Fruit fly (Drosophila melanogaster) whole organism, adult: Measurements from ENCODE around the gene Bug22.

Experiments
- CG11617 ChIP-seq: fragments of 200-800 bp; sonication (Bioruptor generic); optimal IDR thresholded peaks from 2 replicates; lab custom pipeline; 2017; ENCODE audit warnings: mild to moderate bottlenecking, missing biosample characterization, missing genetic modification reagents, missing genetic modification characterization
- CG12768 ChIP-seq: fragments of 200-800 bp; sonication (Bioruptor generic); optimal IDR thresholded peaks from 2 replicates; lab custom pipeline; 2017; ENCODE audit warnings: missing biosample characterization, missing genetic modification characterization, mild to moderate bottlenecking, moderate library complexity, missing genetic modification reagents
- CG14711 ChIP-seq: fragments of 200-800 bp; sonication (Bioruptor generic); optimal IDR thresholded peaks from 2 replicates; lab custom pipeline; 2018; ENCODE audit warnings: missing biosample characterization, mild to moderate bottlenecking, missing genetic modification characterization, moderate library complexity
- CG1620 ChIP-seq: fragments of 200-800 bp; sonication (Bioruptor generic); optimal IDR thresholded peaks from 2 replicates; lab custom pipeline; 2016; ENCODE audit warnings: missing biosample characterization, missing genetic modification characterization
- CG33017 ChIP-seq: fragments of 200-800 bp; sonication (Bioruptor generic); optimal IDR thresholded peaks from 2 replicates; lab custom pipeline; 2018; ENCODE audit warnings: missing biosample characterization, mild to moderate bottlenecking, missing genetic modification characterization, moderate library complexity
- CG5204 ChIP-seq: fragments of 200-800 bp; sonication (Bioruptor generic); optimal IDR thresholded peaks from 2 replicates; lab custom pipeline; 2016; ENCODE audit warnings: missing biosample characterization, missing genetic modification characterization
- CG7045 ChIP-seq: fragments of 200-800 bp; sonication (Bioruptor generic); optimal IDR thresholded peaks from 2 replicates; lab custom pipeline; 2017; ENCODE audit warnings: missing biosample characterization, mild to moderate bottlenecking, missing genetic modification characterization
- CG7101 ChIP-seq: fragments of 200-800 bp; sonication (Bioruptor generic); optimal IDR thresholded peaks from 2 replicates; lab custom pipeline; 2018; ENCODE audit warnings: missing biosample characterization, mild to moderate bottlenecking, missing genetic modification characterization, moderate library complexity
- Clk ChIP-seq: fragments of 200-800 bp; sonication (Bioruptor generic); optimal IDR thresholded peaks from 2 replicates; lab custom pipeline; 2017; ENCODE audit warnings: missing biosample characterization, missing genetic modification characterization
- Crg-1 ChIP-seq: fragments of 200-800 bp; sonication (Bioruptor generic); optimal IDR thresholded peaks from 2 replicates; lab custom pipeline; 2016; ENCODE audit warnings: missing biosample characterization, missing genetic modification characterization
- Hr96 ChIP-seq: fragments of 200-800 bp; sonication (Bioruptor generic); optimal IDR thresholded peaks from 2 replicates; lab custom pipeline; 2016; ENCODE audit warnings: missing biosample characterization, missing genetic modification characterization
- Mnt ChIP-seq: fragments of 200-800 bp; sonication (Bioruptor generic); optimal IDR thresholded peaks from 2 replicates; lab custom pipeline; 2016; ENCODE audit warnings: missing biosample characterization, mild to moderate bottlenecking, missing genetic modification characterization
- bab1 ChIP-seq: fragments of 200-800 bp; sonication (Bioruptor generic); optimal IDR thresholded peaks from 3 replicates; lab custom pipeline; 2019; ENCODE audit warnings: missing biosample characterization, mild to moderate bottlenecking, missing genetic modification characterization, moderate library complexity
- cic ChIP-seq: fragments of 200-800 bp; sonication (Bioruptor generic); optimal IDR thresholded peaks from 2 replicates; lab custom pipeline; 2017; ENCODE audit warnings: missing biosample characterization, mild to moderate bottlenecking, missing genetic modification characterization, moderate library complexity
- cnc ChIP-seq, 2 experiments: fragments of >200 bp; optimal IDR thresholded peaks; 2 replicates each; lab custom pipeline; 2017
- kay ChIP-seq: fragments of 200-800 bp; sonication (Bioruptor generic); peaks from one replicate; lab custom pipeline; 2016; ENCODE audit warnings: missing biosample characterization, missing genetic modification characterization, borderline replicate concordance
- ovo ChIP-seq: fragments of 200-800 bp; sonication (Bioruptor generic); optimal IDR thresholded peaks from 2 replicates; lab custom pipeline; 2016; ENCODE audit warnings: missing biosample characterization, missing genetic modification characterization
- pad ChIP-seq: fragments of 200-800 bp; sonication (Bioruptor generic); optimal IDR thresholded peaks from 3 replicates; lab custom pipeline; 2017; ENCODE audit warnings: missing biosample characterization, missing genetic modification characterization, mild to moderate bottlenecking, moderate library complexity, missing genetic modification reagents
- tj ChIP-seq: fragments of 200-800 bp; sonication (Bioruptor generic); optimal IDR thresholded peaks from 3 replicates; lab custom pipeline; 2017; ENCODE audit warnings: missing biosample characterization, mild to moderate bottlenecking, missing genetic modification characterization, moderate library complexity
- toe ChIP-seq: fragments of 200-800 bp; sonication (Bioruptor generic); optimal IDR thresholded peaks from 2 replicates; lab custom pipeline; 2016; ENCODE audit warnings: missing biosample characterization, missing genetic modification characterization

Gene Bug22

dm6 chr2L:10472257-10472656 is 41.5 kb upstream of the Bug22 start:
- TF ChIP-seq CG5204 (GFP tag; lab: Kevin White, UChicago) (no peak), CG7101 (tag; lab: Kevin White, UChicago) (no peak), toe (GFP tag; lab: Kevin White, UChicago) (no peak), kay (GFP tag; lab: Kevin White, UChicago) (peak; percentile 67), CG1620 (GFP tag; lab: Kevin White, UChicago) (no peak), cnc (optimal IDR thresholded peaks at IDR 0.05; lab: Kevin White, UChicago) (no peak), pad (GFP tag; lab: Kevin White, UChicago) (no peak), CG12768 (no peak), tj (GFP tag; lab: Kevin White, UChicago) (no peak)

DNA sequence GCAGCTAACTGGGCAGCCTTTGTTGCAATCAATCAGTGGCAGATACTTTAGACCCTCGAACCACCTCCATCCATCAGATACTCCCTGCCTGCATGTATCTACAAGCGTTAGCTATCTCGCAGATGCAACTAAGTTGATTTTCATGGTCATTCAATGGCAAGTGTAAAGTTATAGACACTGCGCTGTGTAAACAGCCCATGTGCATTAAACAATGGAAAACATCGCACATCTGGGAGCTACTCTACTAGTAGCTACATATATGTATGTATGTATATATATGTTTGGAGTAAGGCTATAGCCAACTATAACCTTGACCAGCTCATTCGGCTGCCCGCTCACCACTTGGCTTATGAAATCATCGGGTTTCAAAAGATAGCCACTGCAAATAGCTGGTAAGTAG is 39.5 kb upstream of the Bug22 start:
- TF ChIP-seq Clk (GFP tag; lab: Kevin White, UChicago) (no peak), CG7101 (tag; lab: Kevin White, UChicago) (no peak), cic (no peak), CG12768 (no peak), Crg-1 (no peak), cnc (optimal IDR thresholded peaks at IDR 0.05; lab: Kevin White, UChicago) (no peak), CG33017 (tag; lab: Kevin White, UChicago) (no peak), bab1 (GFP tag; lab: Kevin White, UChicago) (no peak), CG7045 (GFP tag; lab: Kevin White, UChicago) (no peak), Hr96 (GFP tag; lab: Kevin White, UChicago) (no peak), pad (GFP tag; lab: Kevin White, UChicago) (no peak)

DNA sequence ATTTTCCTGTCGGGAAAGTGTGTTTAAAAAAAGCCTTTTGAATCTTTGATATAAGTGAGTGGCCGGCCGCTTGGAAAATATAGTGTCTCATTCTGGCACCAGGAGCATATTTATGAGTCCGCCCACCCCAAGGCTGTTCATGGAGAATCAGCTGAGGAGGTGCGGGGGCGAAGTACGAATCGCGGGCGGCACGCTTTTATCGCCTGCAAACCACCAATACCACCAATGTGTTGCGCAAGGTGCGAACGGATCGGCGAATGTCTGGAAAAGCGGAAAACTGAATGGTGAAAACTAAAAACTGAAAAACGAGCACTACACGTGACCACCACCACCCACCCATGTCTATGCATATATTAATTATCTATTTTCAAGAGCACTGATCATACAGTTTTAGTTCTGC is 38.3 kb upstream of the Bug22 start:
- TF ChIP-seq CG33017 (tag; lab: Kevin White, UChicago) (no peak), CG11617 (no peak), CG1620 (GFP tag; lab: Kevin White, UChicago) (no peak), cic (no peak), ovo (GFP tag; lab: Kevin White, UChicago) (no peak)

DNA sequence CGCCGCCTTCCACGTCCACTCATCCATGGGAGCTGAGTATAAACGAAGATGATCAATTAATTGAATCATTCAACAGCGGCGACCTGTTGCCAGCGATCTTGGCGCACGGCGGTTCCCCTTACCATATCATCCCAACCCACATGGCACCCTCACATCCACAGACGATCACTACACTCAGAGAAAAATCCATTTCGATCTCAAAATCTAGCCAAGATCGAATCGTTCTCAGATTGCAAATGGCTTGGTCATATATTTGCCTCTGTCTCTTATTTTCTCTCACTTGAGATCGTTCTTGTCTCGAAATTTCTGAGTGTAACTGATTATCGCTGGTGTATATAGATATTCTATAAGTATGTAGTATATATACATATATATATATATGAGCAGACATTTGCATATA is 37.7 kb upstream of the Bug22 start:
- TF ChIP-seq Hr96 (GFP tag; lab: Kevin White, UChicago) = no peak
- no peak for TF ChIP-seq CG12768
- no peak for TF ChIP-seq CG5204 (GFP tag; lab: Kevin White, UChicago)
- peak; percentile 15 for TF ChIP-seq CG7045 (GFP tag; lab: Kevin White, UChicago)
- TF ChIP-seq Mnt (GFP tag; lab: Kevin White, UChicago) = no peak
- TF ChIP-seq pad (GFP tag; lab: Kevin White, UChicago) = no peak
- peak; percentile 11 for TF ChIP-seq kay (GFP tag; lab: Kevin White, UChicago)
- no peak for TF ChIP-seq ovo (GFP tag; lab: Kevin White, UChicago)

DNA sequence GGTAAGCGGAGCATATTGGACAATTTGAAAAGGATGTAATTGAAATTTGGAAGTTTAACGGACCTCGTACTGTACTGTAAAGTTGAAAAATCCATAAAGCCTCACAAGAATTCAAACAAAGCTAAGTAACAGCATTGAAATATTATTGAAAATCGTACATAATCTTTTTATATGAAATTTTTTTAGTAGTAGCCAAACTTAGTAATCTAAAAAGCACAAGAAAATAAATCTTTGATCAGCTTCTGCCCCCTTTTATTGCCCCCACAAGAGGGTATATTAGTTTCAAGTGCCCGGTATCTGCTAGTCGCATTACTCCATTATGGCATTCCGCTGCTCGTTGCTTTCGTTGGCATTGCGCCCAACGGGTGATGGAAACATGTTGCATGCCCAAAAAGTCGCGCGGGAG is 36.1 kb upstream of the Bug22 start:
- no peak for TF ChIP-seq CG14711 (tag; lab: Kevin White, UChicago)
- TF ChIP-seq ovo (GFP tag; lab: Kevin White, UChicago) = no peak
- TF ChIP-seq CG1620 (GFP tag; lab: Kevin White, UChicago) = no peak
- TF ChIP-seq CG7045 (GFP tag; lab: Kevin White, UChicago) = no peak
- no peak for TF ChIP-seq pad (GFP tag; lab: Kevin White, UChicago)
- TF ChIP-seq tj (GFP tag; lab: Kevin White, UChicago) = no peak
- no peak for TF ChIP-seq CG5204 (GFP tag; lab: Kevin White, UChicago)
- no peak for TF ChIP-seq Mnt (GFP tag; lab: Kevin White, UChicago)
- no peak for TF ChIP-seq bab1 (GFP tag; lab: Kevin White, UChicago)
- no peak for TF ChIP-seq cnc (optimal IDR thresholded peaks at IDR 0.05; lab: Kevin White, UChicago)
- no peak for TF ChIP-seq CG7101 (tag; lab: Kevin White, UChicago)
- TF ChIP-seq kay (GFP tag; lab: Kevin White, UChicago) = no peak
- TF ChIP-seq Crg-1 = no peak
- no peak for TF ChIP-seq CG12768

DNA sequence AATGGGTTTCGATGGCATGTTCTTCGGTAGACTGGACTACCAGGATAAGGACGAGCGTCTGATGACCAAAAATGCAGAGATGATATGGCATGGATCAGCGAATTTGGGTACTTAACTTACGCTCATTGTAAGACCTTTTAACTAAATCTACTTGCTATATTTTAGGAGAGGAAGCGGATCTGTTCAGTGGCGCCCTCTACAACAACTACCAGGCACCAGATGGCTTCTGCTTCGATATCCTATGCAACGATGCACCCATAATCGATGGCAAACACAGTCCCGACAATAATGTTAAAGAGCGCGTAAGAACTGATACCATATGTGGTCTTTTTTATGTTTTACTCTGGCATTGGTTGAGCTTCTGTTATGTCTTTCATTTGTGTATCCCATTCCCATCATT is 28.3 kb upstream of the Bug22 start:
- TF ChIP-seq CG33017 (tag; lab: Kevin White, UChicago) (no peak), cic (no peak), CG1620 (GFP tag; lab: Kevin White, UChicago) (no peak), ovo (GFP tag; lab: Kevin White, UChicago) (no peak), Clk (GFP tag; lab: Kevin White, UChicago) (no peak)

- TF ChIP-seq CG33017 (tag; lab: Kevin White, UChicago) = peak; percentile 9
- TF ChIP-seq Clk (GFP tag; lab: Kevin White, UChicago) = no peak
- TF ChIP-seq CG12768 = peak; percentile 12
- no peak for TF ChIP-seq Hr96 (GFP tag; lab: Kevin White, UChicago)
- TF ChIP-seq tj (GFP tag; lab: Kevin White, UChicago) = peak; percentile 73
- TF ChIP-seq Mnt (GFP tag; lab: Kevin White, UChicago) = peak; percentile 9
- TF ChIP-seq bab1 (GFP tag; lab: Kevin White, UChicago) = no peak
- peak; percentile 70 for TF ChIP-seq kay (GFP tag; lab: Kevin White, UChicago)
- peak; percentile 34 for TF ChIP-seq cic
Observed at dm6 chr2L:10457191-10457899, 26.6 kb upstream of the Bug22 start, which contains the start of the genes LManI and LManII. Gene LManI, minus strand, starts transcription at chr2L:10457241. Gene LManII, plus strand, starts transcription at chr2L:10457658.
